Worm (Caenorhabditis elegans) whole organism, late embryonic: Measurements from ENCODE around the gene pals-27.

Source experiments
- lin-11 ChIP-seq: fragments of 200-800 bp; sonication (Bioruptor generic); optimal IDR thresholded peaks from 2 replicates; lab custom pipeline; 2018; ENCODE audit warnings: mild to moderate bottlenecking, missing genetic modification characterization, missing compliant biosample characterization
- odd-2 ChIP-seq: sonication (generic microtip); optimal IDR thresholded peaks from 2 replicates; lab custom pipeline; 2017; ENCODE audit warnings: antibody characterized with exemption, mild to moderate bottlenecking, missing genetic modification characterization, missing compliant biosample characterization
- pha-4 ChIP-seq: fragments of 150-350 bp; optimal IDR thresholded peaks from 2 replicates; lab custom pipeline; 2018; ENCODE audit warnings: missing biosample characterization, missing genetic modification reagents, missing genetic modification characterization
- ttx-3 ChIP-seq: sonication (generic microtip); optimal IDR thresholded peaks from 2 replicates; lab custom pipeline; 2016; ENCODE audit warnings: missing genetic modification reagents, missing genetic modification characterization, missing compliant biosample characterization

pals-27 gene

ce11 chrIII:4428797-4429196 is 47.4 kb downstream of the pals-27 start (continued):
- no peak for TF ChIP-seq odd-2 (tag; lab: Kevin White, UChicago)
- TF ChIP-seq pha-4 = no peak

- TF ChIP-seq ttx-3 (no peak), lin-11 (tag; lab: Kevin White, UChicago) (no peak)
Measured at ce11 chrIII:4429402-4429801, 48.0 kb downstream of the pals-27 start, which contains the start of gene C28A5.6. Gene C28A5.6 (minus strand): TSS chrIII:4429502.
